Worm (Caenorhabditis elegans): ENCODE data around the gene Y43E12A.2.
"Not testable (repeated sequence)": the region's sequence is repeated elsewhere in the genome, so short reads cannot be mapped to it uniquely, and the experiment has no call there.

Y43E12A.2 gene

DNA sequence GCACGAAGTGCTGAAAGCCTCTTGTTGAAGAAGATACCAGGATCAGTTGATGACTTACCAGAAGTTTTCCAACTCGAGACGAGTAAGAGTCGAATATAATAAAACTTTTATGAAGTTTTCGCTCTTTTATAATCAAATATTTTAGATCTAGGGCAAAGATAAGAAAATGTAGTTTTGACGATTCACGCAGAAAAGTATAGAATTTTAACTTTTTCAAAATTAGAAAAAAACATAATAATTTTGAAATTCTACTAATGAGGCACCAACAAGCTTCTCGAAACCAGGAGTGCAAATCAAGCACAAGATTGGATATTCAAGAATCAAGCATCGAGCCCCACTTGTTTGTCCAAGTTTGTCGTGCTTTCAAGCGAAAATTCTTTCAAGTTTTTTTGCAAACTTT lies 33.1 kb upstream of the Y43E12A.2 start, which contains the start of gene Y69E1A.1:
Gene Y69E1A.1, minus strand, starts transcription at position 101 of the 400 bp plus-strand sequence.
- TF ChIP-seq elt-3 (tag; optimal IDR thresholded peaks at IDR 0.05): no peak
- no peak for TF ChIP-seq elt-2 (tag; optimal IDR thresholded peaks at IDR 0.05)
- TF ChIP-seq nhr-237 (tag; optimal IDR thresholded peaks at IDR 0.05): no peak
- TF ChIP-seq R02D3.7 (tag; optimal IDR thresholded peaks at IDR 0.05): no peak
- no peak for TF ChIP-seq unc-39 (tag; optimal IDR thresholded peaks at IDR 0.05)
- no peak for TF ChIP-seq nhr-28 (tag; optimal IDR thresholded peaks at IDR 0.05)
- no peak for TF ChIP-seq nhr-12 (tag; optimal IDR thresholded peaks at IDR 0.05)
- no peak for TF ChIP-seq snpc-4 (tag; optimal IDR thresholded peaks at IDR 0.05)
- TF ChIP-seq daf-12 (tag; optimal IDR thresholded peaks at IDR 0.05): no peak

DNA sequence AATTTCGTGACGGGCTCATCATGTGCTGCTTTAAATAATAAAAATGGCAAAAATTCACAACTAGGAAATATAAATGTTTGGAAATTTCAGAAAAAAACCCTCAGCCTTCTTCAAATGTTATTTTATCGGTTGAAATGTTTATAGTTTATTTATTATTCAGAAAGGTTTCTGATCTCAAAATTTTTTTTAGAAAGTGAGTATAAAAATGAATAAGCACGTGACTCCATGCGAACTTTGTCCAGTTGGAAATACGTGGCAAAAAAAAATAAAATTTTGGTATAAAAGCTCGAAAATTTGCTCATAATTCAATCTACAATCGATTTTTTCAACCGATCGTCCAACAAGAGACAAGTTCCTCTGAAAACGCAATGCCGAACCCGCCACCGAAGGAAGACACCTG lies 32.4 kb upstream of the Y43E12A.2 start, which contains the start of gene nsph-3.1:
Gene nsph-3.1, plus strand, starts transcription at position 301 of the 400 bp plus-strand sequence.
- no peak for TF ChIP-seq fkh-10 (GFP tag; optimal IDR thresholded peaks at IDR 0.05)
- no peak for TF ChIP-seq lsy-12 (tag; optimal IDR thresholded peaks at IDR 0.05)
- no peak for TF ChIP-seq ceh-82 (tag; optimal IDR thresholded peaks at IDR 0.05)
- no peak for TF ChIP-seq tbx-2 (tag; optimal IDR thresholded peaks at IDR 0.05)
- TF ChIP-seq ceh-16 (tag; optimal IDR thresholded peaks at IDR 0.05): no peak
- TF ChIP-seq nhr-12 (tag; optimal IDR thresholded peaks at IDR 0.05): no peak
- TF ChIP-seq fkh-2 (tag; optimal IDR thresholded peaks at IDR 0.05): no peak
- TF ChIP-seq unc-62 (GFP tag; optimal IDR thresholded peaks at IDR 0.05): no peak
- no peak for TF ChIP-seq unc-39 (tag; optimal IDR thresholded peaks at IDR 0.05)

- TF ChIP-seq nhr-43 (tag; optimal IDR thresholded peaks at IDR 0.05; ENCODE audit: poor library complexity, severe bottlenecking) (peak; percentile 41), nhr-237 (tag; optimal IDR thresholded peaks at IDR 0.05) (no peak), aly-2 (tag; optimal IDR thresholded peaks at IDR 0.05) (no peak), eor-1 (tag; optimal IDR thresholded peaks at IDR 0.05) (no peak), nhr-25 (tag; optimal IDR thresholded peaks at IDR 0.05) (no peak), lin-15B (tag; optimal IDR thresholded peaks at IDR 0.05) (no peak), unc-39 (tag; optimal IDR thresholded peaks at IDR 0.05) (no peak), mdl-1 (tag; optimal IDR thresholded peaks at IDR 0.05) (no peak)
Observed at ce11 chrIV:10950363-10951214, 31.3 kb upstream of the Y43E12A.2 start.

DNA sequence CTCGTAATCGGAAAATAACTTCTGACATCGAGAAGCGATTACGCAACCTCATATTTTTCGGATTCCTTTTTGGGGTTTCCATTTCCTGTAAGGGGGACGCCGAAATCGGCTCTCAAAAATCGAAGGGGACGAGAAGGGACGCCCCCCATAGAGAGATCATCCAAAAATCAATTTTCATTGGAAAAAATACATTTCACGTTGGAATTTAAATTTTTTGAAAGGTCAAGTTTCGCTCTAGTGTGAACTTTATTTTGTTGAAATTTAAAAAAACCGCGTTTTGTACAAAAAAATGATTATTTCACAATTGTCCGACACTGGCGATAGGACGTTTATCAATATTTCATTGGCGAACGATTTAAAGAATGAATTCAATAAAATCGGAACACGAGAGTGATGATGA lies 29.9 kb upstream of the Y43E12A.2 start, which contains the start of gene Y69E1A.3:
Gene Y69E1A.3, plus strand, starts transcription at position 301 of the 400 bp plus-strand sequence.
- TF ChIP-seq nhr-76 (tag; optimal IDR thresholded peaks at IDR 0.05): no peak
- TF ChIP-seq nhr-11 (tag; optimal IDR thresholded peaks at IDR 0.05): no peak
- TF ChIP-seq ama-1 (optimal IDR thresholded peaks at IDR 0.05): no peak
- TF ChIP-seq fkh-10 (GFP tag; optimal IDR thresholded peaks at IDR 0.05): no peak
- TF ChIP-seq mdl-1 (tag; optimal IDR thresholded peaks at IDR 0.05): no peak
- no peak for TF ChIP-seq R02D3.7 (tag; optimal IDR thresholded peaks at IDR 0.05)
- TF ChIP-seq ceh-82 (tag; optimal IDR thresholded peaks at IDR 0.05): no peak
- no peak for TF ChIP-seq elt-1 (tag; optimal IDR thresholded peaks at IDR 0.05)
- TF ChIP-seq pha-4 (tag; optimal IDR thresholded peaks at IDR 0.05): no peak
- no peak for TF ChIP-seq ZK546.5 (tag; optimal IDR thresholded peaks at IDR 0.05)

ce11 chrIV:10954955-10955354 lies 26.9 kb upstream of the Y43E12A.2 start, which contains the start of gene Y69E1A.4:
Y69E1A.4 (plus strand) TSS chrIV:10955255.
- not testable (repeated sequence) for TF ChIP-seq nhr-43 (tag; optimal IDR thresholded peaks at IDR 0.05; ENCODE audit: poor library complexity, severe bottlenecking); ceh-16 (tag; optimal IDR thresholded peaks at IDR 0.05); nfya-1 (tag; optimal IDR thresholded peaks at IDR 0.05; ENCODE audit: insufficient read depth)

- TF ChIP-seq nhr-11 (tag; optimal IDR thresholded peaks at IDR 0.05) (no peak), nhr-12 (tag; optimal IDR thresholded peaks at IDR 0.05) (no peak), nhr-43 (tag; optimal IDR thresholded peaks at IDR 0.05; ENCODE audit: poor library complexity, severe bottlenecking) (no peak), fos-1 (tag; optimal IDR thresholded peaks at IDR 0.05) (no peak)
Observed at ce11 chrIV:10957583-10958229, 24.2 kb upstream of the Y43E12A.2 start, which contains the start of gene Y69E1A.5. Y69E1A.5 (minus strand) TSS chrIV:10957655.
